Fruit fly (Drosophila melanogaster) whole organism, pupa: ENCODE measurements around the gene CG10841.

ENCODE experiments used
- CG12605 ChIP-seq: fragments of 200-800 bp; sonication (Bioruptor generic); IDR thresholded peaks from 2 replicates; pipeline ENCODE4 v1.3.6; 2022; ENCODE audit warnings: missing biosample characterization, missing genetic modification characterization
- CG13204 ChIP-seq: fragments of 200-800 bp; sonication (Bioruptor generic); optimal IDR thresholded peaks from 2 replicates; lab custom pipeline; 2018; ENCODE audit warnings: missing biosample characterization, mild to moderate bottlenecking, missing genetic modification characterization, moderate library complexity
- CG15710 ChIP-seq: fragments of 200-800 bp; sonication (Bioruptor generic); optimal IDR thresholded peaks from 2 replicates; lab custom pipeline; 2018; ENCODE audit warnings: missing biosample characterization, mild to moderate bottlenecking, missing genetic modification characterization, moderate library complexity
- CG8159 ChIP-seq: fragments of 200-800 bp; sonication (Bioruptor generic); optimal IDR thresholded peaks from 3 replicates; lab custom pipeline; 2018; ENCODE audit warnings: missing biosample characterization, mild to moderate bottlenecking, missing genetic modification characterization, moderate library complexity
- CG8301 ChIP-seq: fragments of 200-800 bp; sonication (Bioruptor generic); optimal IDR thresholded peaks from 2 replicates; lab custom pipeline; 2018; ENCODE audit warnings: missing biosample characterization, mild to moderate bottlenecking, missing genetic modification characterization
- CG9948 ChIP-seq: fragments of 200-800 bp; sonication (Bioruptor generic); optimal IDR thresholded peaks from 2 replicates; lab custom pipeline; 2018; ENCODE audit warnings: missing biosample characterization, mild to moderate bottlenecking, missing genetic modification characterization, moderate library complexity
- EcR ChIP-seq: fragments of 200-800 bp; sonication (Bioruptor generic); optimal IDR thresholded peaks from 3 replicates; lab custom pipeline; 2019; ENCODE audit warnings: missing biosample characterization, missing genetic modification characterization, mild to moderate bottlenecking, moderate library complexity, missing genetic modification reagents
- Snoo ChIP-seq: fragments of 200-800 bp; sonication (Bioruptor generic); optimal IDR thresholded peaks from 3 replicates; lab custom pipeline; 2017; ENCODE audit warnings: missing biosample characterization, mild to moderate bottlenecking, missing genetic modification characterization, inconsistent platforms

DNA sequence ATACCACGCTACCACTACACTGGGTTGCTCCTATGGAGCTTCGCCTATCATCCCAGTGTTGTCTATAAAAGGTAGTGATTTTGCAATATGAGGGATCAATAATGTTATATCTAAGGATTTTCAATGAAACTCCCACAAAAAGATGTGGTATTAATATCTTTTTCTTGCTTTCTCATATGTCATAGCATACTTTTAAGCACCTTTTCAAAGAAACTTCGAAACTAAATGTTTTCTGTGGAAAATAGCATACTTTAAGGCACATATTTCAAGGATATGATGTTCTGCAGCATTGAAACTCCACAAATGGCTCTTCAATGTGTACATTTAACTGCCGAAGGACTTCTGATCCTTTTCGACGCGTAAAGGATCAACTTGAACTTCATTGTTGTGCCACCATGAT lies 41.2 kb downstream of the CG10841 start:
- TF ChIP-seq Snoo (tag; lab: Kevin White, UChicago) (no peak), CG8159 (tag; lab: Kevin White, UChicago) (no peak), EcR (no peak), CG15710 (tag; lab: Kevin White, UChicago) (no peak), CG9948 (no peak), CG12605 (GFP tag; lab: Robert Waterston, UW) (no peak), CG13204 (no peak), CG8301 (tag; lab: Kevin White, UChicago) (no peak)
